Worm (Caenorhabditis elegans): Measurements from ENCODE around the gene C14C10.1.

- TF ChIP-seq eyg-1 (tag; optimal IDR thresholded peaks at IDR 0.05) (no peak), nhr-11 (tag; optimal IDR thresholded peaks at IDR 0.05) (no peak), odd-2 (tag; optimal IDR thresholded peaks at IDR 0.05) (no peak), ceh-14 (tag; optimal IDR thresholded peaks at IDR 0.05) (no peak), pqm-1 (tag; optimal IDR thresholded peaks at IDR 0.05) (no peak), K02D7.2 (tag; optimal IDR thresholded peaks at IDR 0.05) (no peak), ceh-9 (tag; optimal IDR thresholded peaks at IDR 0.05) (no peak), hlh-30 (tag; optimal IDR thresholded peaks at IDR 0.05; ENCODE audit: insufficient read depth) (no peak), dmd-4 (tag; optimal IDR thresholded peaks at IDR 0.05; ENCODE audit: borderline replicate concordance) (no peak), hlh-6 (tag; optimal IDR thresholded peaks at IDR 0.05) (no peak), sox-4 (tag; optimal IDR thresholded peaks at IDR 0.05) (no peak), unc-86 (tag; optimal IDR thresholded peaks at IDR 0.05) (no peak), ama-1 (optimal IDR thresholded peaks at IDR 0.05) (no peak)
Measured at ce11 chrV:12570271-12570670, 17.9 kb upstream of the C14C10.1 start.

Data from whole organism, late embryonic.